Fruit fly (Drosophila melanogaster) whole organism, embryonic: ENCODE measurements around the gene Atx-1.
A peak's percentile ranks its signal among the peaks of the same experiment; 100 is the strongest.

Experiments used
- CG10267 ChIP-seq: fragments of 200-800 bp; sonication (Bioruptor generic); optimal IDR thresholded peaks from 2 replicates; lab custom pipeline; 2018; ENCODE audit warnings: missing biosample characterization, mild to moderate bottlenecking, missing genetic modification characterization, moderate library complexity
- CG12744 ChIP-seq: fragments of 200-800 bp; sonication (Bioruptor generic); optimal IDR thresholded peaks from 2 replicates; lab custom pipeline; 2016; ENCODE audit warnings: missing biosample characterization, missing genetic modification characterization
- CG14441 ChIP-seq: fragments of 200-800 bp; sonication (Bioruptor generic); IDR thresholded peaks from 2 replicates; pipeline ENCODE4 v1.3.6; 2022; ENCODE audit warnings: missing biosample characterization, missing genetic modification characterization
- CG15011 ChIP-seq: fragments of 200-800 bp; sonication (Bioruptor generic); optimal IDR thresholded peaks from 3 replicates; lab custom pipeline; 2018; ENCODE audit warnings: missing biosample characterization, mild to moderate bottlenecking, missing genetic modification characterization
- CG1529 ChIP-seq: fragments of 200-800 bp; sonication (Bioruptor generic); optimal IDR thresholded peaks from 3 replicates; lab custom pipeline; 2018; ENCODE audit warnings: missing biosample characterization, missing genetic modification characterization
- CG17328 ChIP-seq: fragments of 200-800 bp; sonication (Bioruptor generic); IDR thresholded peaks from 2 replicates; pipeline ENCODE4 v1.3.6; 2022; ENCODE audit warnings: missing biosample characterization, missing genetic modification characterization
- CG18476 ChIP-seq: fragments of 200-800 bp; sonication (Bioruptor generic); optimal IDR thresholded peaks from 2 replicates; lab custom pipeline; 2016; ENCODE audit warnings: missing biosample characterization, mild to moderate bottlenecking, missing genetic modification characterization
- CG18764 ChIP-seq: fragments of 200-800 bp; sonication (Bioruptor generic); optimal IDR thresholded peaks from 3 replicates; lab custom pipeline; 2016; ENCODE audit warnings: missing biosample characterization, missing genetic modification characterization
- CG2202 ChIP-seq: fragments of 200-800 bp; sonication (Bioruptor generic); optimal IDR thresholded peaks from 2 replicates; lab custom pipeline; 2018; ENCODE audit warnings: missing biosample characterization, mild to moderate bottlenecking, missing genetic modification characterization
- CG2712 ChIP-seq: fragments of 200-800 bp; optimal IDR thresholded peaks from 3 replicates; lab custom pipeline; 2019; ENCODE audit warnings: missing biosample characterization, mild to moderate bottlenecking, missing genetic modification characterization, moderate library complexity
- CG30403 ChIP-seq: fragments of 200-800 bp; sonication (Bioruptor generic); optimal IDR thresholded peaks from 3 replicates; lab custom pipeline; 2016; ENCODE audit warnings: missing biosample characterization, missing genetic modification characterization
- CG3281 ChIP-seq: fragments of 200-800 bp; sonication (Bioruptor generic); optimal IDR thresholded peaks from 3 replicates; lab custom pipeline; 2017; ENCODE audit warnings: missing biosample characterization, mild to moderate bottlenecking, missing genetic modification characterization
- CG34224 ChIP-seq: fragments of 200-800 bp; sonication (Bioruptor generic); IDR thresholded peaks from 3 replicates; pipeline ENCODE4 v1.3.6; 2022; ENCODE audit warnings: missing biosample characterization, missing genetic modification characterization; ENCODE audit not compliant: partially characterized antibody
- CG34422 ChIP-seq: fragments of 200-800 bp; sonication (Bioruptor generic); IDR thresholded peaks from 3 replicates; pipeline ENCODE4 v1.3.6; 2022; ENCODE audit warnings: missing biosample characterization, missing genetic modification characterization
- CG3726 ChIP-seq: fragments of 200-800 bp; sonication (Bioruptor generic); IDR thresholded peaks from 3 replicates; pipeline ENCODE4, ENCODE4 v1.3.6; 2022; ENCODE audit warnings: missing biosample characterization, missing genetic modification characterization
- CG3995 ChIP-seq: fragments of 200-800 bp; sonication (Bioruptor generic); optimal IDR thresholded peaks from 3 replicates; lab custom pipeline; 2016; ENCODE audit warnings: missing biosample characterization, missing genetic modification characterization
- CG4328 ChIP-seq: fragments of 200-800 bp; sonication (Bioruptor generic); optimal IDR thresholded peaks from 3 replicates; lab custom pipeline; 2017; ENCODE audit warnings: missing biosample characterization, missing genetic modification reagents, missing genetic modification characterization
- CG4424 ChIP-seq: fragments of 200-800 bp; sonication (Bioruptor generic); optimal IDR thresholded peaks from 3 replicates; lab custom pipeline; 2016; ENCODE audit warnings: missing biosample characterization, missing genetic modification characterization
- CG7357 ChIP-seq: fragments of 200-800 bp; sonication (Bioruptor generic); IDR thresholded peaks from 3 replicates; pipeline ENCODE4 v1.3.6; 2022; ENCODE audit warnings: missing biosample characterization, missing genetic modification characterization
- CG7745 ChIP-seq: fragments of 200-800 bp; sonication (Bioruptor generic); optimal IDR thresholded peaks from 2 replicates; lab custom pipeline; 2018; ENCODE audit warnings: missing biosample characterization, mild to moderate bottlenecking, missing genetic modification characterization, moderate library complexity
- CG8924 ChIP-seq: fragments of 200-800 bp; optimal IDR thresholded peaks from 3 replicates; lab custom pipeline; 2019; ENCODE audit warnings: missing biosample characterization, mild to moderate bottlenecking, missing genetic modification characterization, moderate library complexity
- Dip2 ChIP-seq: fragments of 200-800 bp; sonication (Bioruptor generic); IDR thresholded peaks from 2 replicates; pipeline ENCODE4 v1.3.6; 2022; ENCODE audit warnings: missing biosample characterization, missing genetic modification characterization
- Dip3 ChIP-seq: fragments of 200-800 bp; sonication (Bioruptor generic); optimal IDR thresholded peaks from 3 replicates; lab custom pipeline; 2016; ENCODE audit warnings: missing biosample characterization, missing genetic modification characterization
- Dll ChIP-seq: fragments of 200-800 bp; sonication (Bioruptor generic); IDR thresholded peaks from 4 replicates; pipeline ENCODE4 v1.3.6; 2022; ENCODE audit warnings: missing biosample characterization, missing genetic modification characterization; ENCODE audit not compliant: partially characterized antibody
- Doc2 ChIP-seq: fragments of 200-800 bp; sonication (Bioruptor generic); IDR thresholded peaks from 2 replicates; pipeline ENCODE4 v1.3.6; 2022; ENCODE audit warnings: missing biosample characterization, missing genetic modification characterization
- E2f1 ChIP-seq: fragments of 200-800 bp; sonication (Bioruptor generic); IDR thresholded peaks from 2 replicates; pipeline ENCODE4 v1.3.6; 2022; ENCODE audit warnings: missing biosample characterization, missing genetic modification characterization
- HLH54F ChIP-seq: fragments of 200-800 bp; sonication (Bioruptor generic); optimal IDR thresholded peaks from 3 replicates; lab custom pipeline; 2016; ENCODE audit warnings: missing biosample characterization, missing genetic modification characterization
- Nf-YA ChIP-seq: fragments of 200-800 bp; sonication (Bioruptor generic); IDR thresholded peaks from 2 replicates; pipeline ENCODE4 v1.3.6; 2022; ENCODE audit warnings: missing biosample characterization, missing genetic modification characterization
- Ravus ChIP-seq: fragments of 200-800 bp; sonication (Bioruptor generic); IDR thresholded peaks from 2 replicates; pipeline ENCODE4 v1.3.6; 2022; ENCODE audit warnings: missing biosample characterization, missing genetic modification characterization
- ash1 ChIP-seq: fragments of 200-800 bp; sonication (Bioruptor generic); optimal IDR thresholded peaks from 2 replicates; lab custom pipeline; 2018; ENCODE audit warnings: missing biosample characterization, mild to moderate bottlenecking, missing genetic modification characterization
- cad ChIP-seq: fragments of >200 bp; optimal IDR thresholded peaks from 2 replicates; lab custom pipeline; 2017; ENCODE audit warnings: missing biosample characterization, missing genetic modification characterization
- chinmo ChIP-seq: fragments of 200-800 bp; sonication (Bioruptor generic); IDR thresholded peaks from 4 replicates; pipeline ENCODE4 v1.3.6; 2022; ENCODE audit warnings: missing biosample characterization, missing genetic modification characterization; ENCODE audit not compliant: partially characterized antibody
- chm ChIP-seq: fragments of 200-800 bp; sonication (Bioruptor generic); IDR thresholded peaks from 2 replicates; pipeline ENCODE4 v1.3.6; 2022; ENCODE audit warnings: missing biosample characterization, missing genetic modification characterization
- croc ChIP-seq: fragments of 200-800 bp; sonication (Bioruptor generic); conservative IDR thresholded peaks from 3 replicates; pipeline ENCODE4 v1.3.6; 2022; ENCODE audit warnings: missing biosample characterization, missing genetic modification characterization
- dysf ChIP-seq: fragments of 200-800 bp; sonication (Bioruptor generic); IDR thresholded peaks from 3 replicates; pipeline ENCODE4 v1.3.6; 2022; ENCODE audit warnings: missing biosample characterization, missing genetic modification characterization
- ftz-f1 ChIP-seq: fragments of 200-800 bp; sonication (Bioruptor generic); optimal IDR thresholded peaks from 2 replicates; lab custom pipeline; 2016; ENCODE audit warnings: missing biosample characterization, missing genetic modification characterization
- gce ChIP-seq: fragments of 200-800 bp; sonication (Bioruptor generic); IDR thresholded peaks from 3 replicates; pipeline ENCODE4 v1.3.6; 2022; ENCODE audit warnings: missing biosample characterization, missing genetic modification characterization
- gsb ChIP-seq: fragments of 200-800 bp; sonication (Bioruptor generic); IDR thresholded peaks from 2 replicates; pipeline ENCODE4 v1.3.6; 2022; ENCODE audit warnings: missing biosample characterization, missing genetic modification characterization
- gt ChIP-seq: fragments of 200-800 bp; sonication (Bioruptor generic); IDR thresholded peaks from 2 replicates; pipeline ENCODE4 v1.3.6; 2022; ENCODE audit warnings: missing biosample characterization, missing genetic modification characterization
- jumu ChIP-seq: fragments of 200-800 bp; sonication (Bioruptor generic); optimal IDR thresholded peaks from 3 replicates; lab custom pipeline; 2016; ENCODE audit warnings: missing biosample characterization, missing genetic modification characterization
- lola ChIP-seq, 3 experiments: fragments of >200 bp in 2 of 3; fragments of 200-800 bp in 1 of 3; sonication (Bioruptor generic) in 1 of 3; optimal IDR thresholded peaks; 2 replicates each; lab custom pipeline; 2017 to 2019; ENCODE audit warnings: missing biosample characterization in 3 of 3, missing genetic modification characterization in 3 of 3, mild to moderate bottlenecking in 1 of 3, moderate library complexity in 1 of 3
- org-1 ChIP-seq: fragments of 200-800 bp; sonication (Bioruptor generic); optimal IDR thresholded peaks from 2 replicates; lab custom pipeline; 2017; ENCODE audit warnings: missing biosample characterization, missing genetic modification characterization
- pita ChIP-seq: fragments of 200-800 bp; sonication (Bioruptor generic); optimal IDR thresholded peaks from 2 replicates; lab custom pipeline; 2017; ENCODE audit warnings: missing biosample characterization, mild to moderate bottlenecking, missing genetic modification characterization
- ranshi ChIP-seq: fragments of 200-800 bp; sonication (Bioruptor generic); IDR thresholded peaks from 2 replicates; pipeline ENCODE4 v1.3.6; 2022; ENCODE audit warnings: missing biosample characterization, missing genetic modification characterization
- so ChIP-seq: fragments of 200-800 bp; sonication (Bioruptor generic); IDR thresholded peaks from 3 replicates; pipeline ENCODE4 v1.3.6; 2022; ENCODE audit warnings: missing biosample characterization, missing genetic modification characterization
- sqz ChIP-seq: fragments of 200-800 bp; sonication (Bioruptor generic); optimal IDR thresholded peaks from 3 replicates; lab custom pipeline; 2018; ENCODE audit warnings: missing biosample characterization, mild to moderate bottlenecking, missing genetic modification characterization
- twi ChIP-seq: fragments of 200-800 bp; optimal IDR thresholded peaks from 2 replicates; lab custom pipeline; 2019; ENCODE audit warnings: missing biosample characterization, mild to moderate bottlenecking, missing genetic modification characterization, moderate library complexity
- usp ChIP-seq: fragments of >200 bp; optimal IDR thresholded peaks from 2 replicates; lab custom pipeline; 2017; ENCODE audit warnings: missing biosample characterization, missing genetic modification characterization
- zen ChIP-seq: fragments of 200-800 bp; sonication (Bioruptor generic); optimal IDR thresholded peaks from 3 replicates; lab custom pipeline; 2018; ENCODE audit warnings: missing biosample characterization, mild to moderate bottlenecking, missing genetic modification characterization, moderate library complexity

The Atx-1 gene

DNA sequence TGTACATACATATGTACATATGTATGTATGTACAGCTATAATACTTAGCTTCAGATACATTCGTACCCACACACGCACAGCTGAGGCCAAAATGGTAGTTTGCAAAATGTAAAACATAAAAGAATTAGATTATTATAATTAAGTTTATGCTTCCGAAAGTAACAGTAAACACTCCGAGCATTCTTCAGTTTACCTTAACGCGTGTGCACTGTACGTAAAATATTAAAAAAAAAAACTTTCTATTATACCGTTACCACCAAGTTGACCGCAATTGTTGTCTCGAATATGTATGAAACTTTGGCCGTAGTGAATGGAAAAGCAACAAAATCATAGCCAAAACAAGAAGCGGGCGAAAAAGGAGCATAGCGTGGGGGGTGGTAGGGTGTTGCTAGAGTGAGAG is 31.6 kb downstream of the Atx-1 start (continued):
- peak; percentile 31 for TF ChIP-seq CG3995
- TF ChIP-seq chinmo (GFP tag; lab: Robert Waterston, UW): no peak
- no peak for TF ChIP-seq cad (GFP tag; lab: Kevin White, UChicago)
- TF ChIP-seq sqz: peak; percentile 69
- TF ChIP-seq CG15011: peak; percentile 77
- peak; percentile 71 for TF ChIP-seq CG18476
- TF ChIP-seq CG3281: peak; percentile 80
- TF ChIP-seq ash1 (GFP tag; lab: Kevin White, UChicago): peak; percentile 51
- TF ChIP-seq CG14441 (GFP tag; lab: Robert Waterston, UW): peak; percentile 81
- TF ChIP-seq CG3726 (GFP tag; lab: Robert Waterston, UW): no peak

DNA sequence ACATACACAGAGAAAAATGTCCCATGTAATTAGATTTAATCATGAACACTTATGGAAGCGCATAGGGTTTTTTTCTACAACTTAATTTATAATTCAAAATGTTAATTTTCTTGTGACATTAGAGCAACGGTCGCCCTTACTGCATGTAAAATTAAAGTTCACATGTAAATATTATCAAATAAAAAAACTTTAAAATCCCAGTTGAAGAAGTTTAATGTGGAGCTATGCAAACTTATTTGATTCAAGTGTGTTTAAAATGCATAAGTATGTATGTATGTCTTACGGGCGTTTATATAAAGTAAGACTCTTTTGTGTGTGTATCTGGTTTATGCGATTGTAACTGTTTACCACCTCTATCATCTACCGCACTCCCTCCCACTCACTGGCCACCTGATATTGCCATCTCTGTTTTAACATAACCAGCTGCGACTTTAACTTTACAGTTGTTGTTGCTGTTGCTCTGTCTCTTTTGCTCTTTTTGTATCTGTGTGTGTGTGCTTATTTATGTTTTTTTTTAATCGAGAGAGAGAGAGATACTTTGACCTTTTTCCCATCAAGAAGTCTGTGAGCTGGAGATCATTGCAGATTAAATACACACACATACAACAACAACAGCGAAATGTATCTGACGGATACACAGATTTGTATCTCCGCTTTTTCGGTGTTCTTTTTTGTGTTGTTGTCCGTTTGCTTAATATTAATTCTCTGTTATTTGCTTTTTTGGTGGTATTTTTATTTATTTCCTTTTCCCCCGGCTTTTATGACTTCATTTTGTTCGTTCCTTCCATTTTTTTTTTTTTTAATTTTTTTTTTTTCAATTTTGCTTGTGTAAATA is 32.6 kb downstream of the Atx-1 start:
- TF ChIP-seq Ravus (GFP tag; lab: Robert Waterston, UW) (no peak), CG1529 (peak; percentile 89), CG2202 (tag; lab: Kevin White, UChicago) (peak; percentile 80), ftz-f1 (peak; percentile 2), Dip2 (no peak), CG7357 (GFP tag; lab: Robert Waterston, UW) (peak; percentile 56; the same call in 2 of the 3 replicates), HLH54F (GFP tag; lab: Kevin White, UChicago) (peak; percentile 19), jumu (GFP tag; lab: Kevin White, UChicago) (peak; percentile 63), gt (GFP tag; lab: Robert Waterston, UW) (0 out of 2 replicates have a peak, but pooled peaks have one; percentile 10), CG2712 (tag; lab: Kevin White, UChicago) (peak; percentile 86), CG34422 (GFP tag; lab: Robert Waterston, UW) (0 out of 3 replicates have a peak, but pooled peaks have one; percentile 55), CG17328 (GFP tag; lab: Robert Waterston, UW) (peak; percentile 79), dysf (GFP tag; lab: Robert Waterston, UW) (peak; percentile 88), CG10267 (peak; percentile 70), pita (GFP tag; lab: Kevin White, UChicago) (no peak), croc (GFP tag; lab: Robert Waterston, UW) (peak; percentile 81), CG4328 (peak; percentile 45), Dip3 (GFP tag; lab: Kevin White, UChicago) (peak; percentile 18), usp (GFP tag; lab: Kevin White, UChicago) (no peak), Nf-YA (GFP tag; lab: Robert Waterston, UW) (no peak), Dll (no peak), Doc2 (GFP tag; lab: Robert Waterston, UW) (no peak), so (GFP tag; lab: Robert Waterston, UW) (peak; percentile 81), CG34224 (GFP tag; lab: Robert Waterston, UW) (no peak), twi (tag; lab: Kevin White, UChicago) (peak; percentile 82), CG8924 (tag; lab: Kevin White, UChicago) (peak; percentile 94), CG30403 (GFP tag; lab: Kevin White, UChicago) (peak; percentile 94), CG7745 (tag; lab: Kevin White, UChicago) (no peak), CG12744 (GFP tag; lab: Kevin White, UChicago) (no peak), org-1 (peak; percentile 87), lola (GFP tag; optimal IDR thresholded peaks at IDR 0.05; lab: Kevin White, UChicago) (peak in 2 of 3 experiments; percentile 56 to 93), sqz (peak; percentile 93), ranshi (peak; percentile 44; the same call in 1 of the 2 replicates), CG18764 (GFP tag; lab: Kevin White, UChicago) (no peak), gce (peak; percentile 33; the same call in 1 of the 3 replicates), CG4424 (GFP tag; lab: Kevin White, UChicago) (peak; percentile 70), chm (GFP tag; lab: Robert Waterston, UW) (peak; percentile 60; the same call in 1 of the 2 replicates), zen (tag; lab: Kevin White, UChicago) (peak; percentile 40), E2f1 (peak; percentile 52), gsb (GFP tag; lab: Robert Waterston, UW) (no peak)
